Fruit fly (Drosophila melanogaster) whole organism, embryonic: Measurements from ENCODE around the gene CG34008.
A peak's percentile ranks its signal among the peaks of the same experiment; 100 is the strongest.

ENCODE experiments used
- Asciz ChIP-seq: fragments of 200-800 bp; sonication (Bioruptor generic); optimal IDR thresholded peaks from 2 replicates; lab custom pipeline; 2017; ENCODE audit warnings: missing biosample characterization, mild to moderate bottlenecking, missing genetic modification characterization, missing genetic modification reagents
- BEAF-32 ChIP-seq: fragments of 200-800 bp; sonication (Bioruptor generic); optimal IDR thresholded peaks from 3 replicates; lab custom pipeline; 2017; ENCODE audit warnings: missing biosample characterization, missing genetic modification characterization, mild to moderate bottlenecking, moderate library complexity, missing genetic modification reagents
- CG10209 ChIP-seq: fragments of 200-800 bp; sonication (Bioruptor generic); optimal IDR thresholded peaks from 3 replicates; lab custom pipeline; 2017; ENCODE audit warnings: missing biosample characterization, mild to moderate bottlenecking, missing genetic modification characterization, missing genetic modification reagents
- CG10543 ChIP-seq: fragments of 200-800 bp; sonication (Bioruptor generic); optimal IDR thresholded peaks from 3 replicates; lab custom pipeline; 2017; ENCODE audit warnings: missing biosample characterization, mild to moderate bottlenecking, missing genetic modification characterization, moderate library complexity
- CG10654 ChIP-seq: fragments of 200-800 bp; sonication (Bioruptor generic); optimal IDR thresholded peaks from 2 replicates; lab custom pipeline; 2016; ENCODE audit warnings: missing biosample characterization, missing genetic modification characterization
- CG12299 ChIP-seq: fragments of 200-800 bp; sonication (Bioruptor generic); optimal IDR thresholded peaks from 2 replicates; lab custom pipeline; 2018; ENCODE audit warnings: missing biosample characterization, mild to moderate bottlenecking, missing genetic modification characterization
- CG12769 ChIP-seq: fragments of 200-800 bp; sonication (Bioruptor generic); optimal IDR thresholded peaks from 2 replicates; lab custom pipeline; 2019; ENCODE audit warnings: missing biosample characterization, mild to moderate bottlenecking, missing genetic modification characterization, moderate library complexity
- CG14014 ChIP-seq: fragments of 200-800 bp; sonication (Bioruptor generic); IDR thresholded peaks from 2 replicates; pipeline ENCODE4 v1.3.6; 2022; ENCODE audit warnings: missing biosample characterization, missing genetic modification characterization
- CG15269 ChIP-seq: fragments of 200-800 bp; sonication (Bioruptor generic); optimal IDR thresholded peaks from 2 replicates; lab custom pipeline; 2018; ENCODE audit warnings: missing biosample characterization, mild to moderate bottlenecking, missing genetic modification characterization, moderate library complexity
- CG15479 ChIP-seq: fragments of 200-800 bp; sonication (Bioruptor generic); optimal IDR thresholded peaks from 3 replicates; lab custom pipeline; 2019; ENCODE audit warnings: missing biosample characterization, mild to moderate bottlenecking, missing genetic modification characterization, moderate library complexity
- CG1832 ChIP-seq: fragments of 200-800 bp; sonication (Bioruptor generic); optimal IDR thresholded peaks from 2 replicates; lab custom pipeline; 2017; ENCODE audit warnings: missing biosample characterization, mild to moderate bottlenecking, missing genetic modification characterization, inconsistent platforms
- CG18619 ChIP-seq: fragments of 200-800 bp; sonication (Bioruptor generic); optimal IDR thresholded peaks from 3 replicates; lab custom pipeline; 2017; ENCODE audit warnings: missing biosample characterization, mild to moderate bottlenecking, missing genetic modification characterization
- CG2199 ChIP-seq: fragments of 200-800 bp; sonication (Bioruptor generic); IDR thresholded peaks from 3 replicates; pipeline ENCODE4 v1.3.6; 2022; ENCODE audit warnings: missing biosample characterization, missing genetic modification characterization
- CG2202 ChIP-seq: fragments of 200-800 bp; sonication (Bioruptor generic); optimal IDR thresholded peaks from 2 replicates; lab custom pipeline; 2018; ENCODE audit warnings: missing biosample characterization, mild to moderate bottlenecking, missing genetic modification characterization
- CG33557 ChIP-seq: fragments of 200-800 bp; sonication (Bioruptor generic); optimal IDR thresholded peaks from 2 replicates; lab custom pipeline; 2019; ENCODE audit warnings: missing biosample characterization, mild to moderate bottlenecking, missing genetic modification characterization, moderate library complexity
- CG5953 ChIP-seq: fragments of 200-800 bp; sonication (Bioruptor generic); IDR thresholded peaks from 2 replicates; pipeline ENCODE4 v1.3.6; 2022; ENCODE audit warnings: missing biosample characterization, missing genetic modification characterization
- CG7271 ChIP-seq: fragments of 200-800 bp; sonication (Bioruptor generic); optimal IDR thresholded peaks from 2 replicates; lab custom pipeline; 2018; ENCODE audit warnings: missing biosample characterization, mild to moderate bottlenecking, missing genetic modification characterization, moderate library complexity
- Dip2 ChIP-seq: fragments of 200-800 bp; sonication (Bioruptor generic); IDR thresholded peaks from 2 replicates; pipeline ENCODE4 v1.3.6; 2022; ENCODE audit warnings: missing biosample characterization, missing genetic modification characterization
- Drgx ChIP-seq: fragments of 200-800 bp; sonication (Bioruptor generic); IDR thresholded peaks from 2 replicates; pipeline ENCODE4 v1.3.6; 2022; ENCODE audit warnings: missing biosample characterization, missing genetic modification characterization
- Gsc ChIP-seq: fragments of 200-800 bp; sonication (Bioruptor generic); IDR thresholded peaks from 2 replicates; pipeline ENCODE4 v1.3.6; 2022; ENCODE audit warnings: missing biosample characterization, missing genetic modification characterization
- H2.0 ChIP-seq: fragments of 200-800 bp; sonication (Bioruptor generic); IDR thresholded peaks from 2 replicates; pipeline ENCODE4 v1.3.6; 2022; ENCODE audit warnings: missing biosample characterization, missing genetic modification characterization
- Kr ChIP-seq: fragments of 200-800 bp; sonication (Bioruptor generic); optimal IDR thresholded peaks from 2 replicates; lab custom pipeline; 2017; ENCODE audit warnings: missing biosample characterization, mild to moderate bottlenecking, missing genetic modification characterization
- Lpt ChIP-seq: fragments of >200 bp; optimal IDR thresholded peaks from 2 replicates; lab custom pipeline; 2018; ENCODE audit warnings: missing biosample characterization, missing genetic modification characterization
- MBD-R2 ChIP-seq: fragments of 200-800 bp; sonication (Bioruptor generic); IDR thresholded peaks from 2 replicates; pipeline ENCODE4 v1.3.6; 2022; ENCODE audit warnings: missing biosample characterization, missing genetic modification characterization
- MTF-1 ChIP-seq: fragments of 200-800 bp; sonication (Bioruptor generic); optimal IDR thresholded peaks from 2 replicates; lab custom pipeline; 2018; ENCODE audit warnings: missing biosample characterization, mild to moderate bottlenecking, missing genetic modification characterization, borderline replicate concordance
- Max ChIP-seq: fragments of 200-800 bp; sonication (Bioruptor generic); optimal IDR thresholded peaks from 2 replicates; lab custom pipeline; 2016; ENCODE audit warnings: missing biosample characterization, mild to moderate bottlenecking, missing genetic modification characterization
- Oaz ChIP-seq: fragments of 200-800 bp; sonication (Bioruptor generic); IDR thresholded peaks from 2 replicates; pipeline ENCODE4 v1.3.6; 2022; ENCODE audit warnings: missing biosample characterization, missing genetic modification characterization
- Xbp1 ChIP-seq: fragments of 200-800 bp; sonication (Bioruptor generic); optimal IDR thresholded peaks from 3 replicates; lab custom pipeline; 2016; ENCODE audit warnings: missing biosample characterization, mild to moderate bottlenecking, missing genetic modification characterization
- aop ChIP-seq: fragments of 200-800 bp; sonication (Bioruptor generic); IDR thresholded peaks from 2 replicates; pipeline ENCODE4 v1.3.6; 2022; ENCODE audit warnings: missing biosample characterization, missing genetic modification characterization
- bowl ChIP-seq: fragments of 200-800 bp; sonication (Bioruptor generic); IDR thresholded peaks from 2 replicates; pipeline ENCODE4 v1.3.6; 2022; ENCODE audit warnings: missing biosample characterization, missing genetic modification characterization
- cwo ChIP-seq: fragments of 200-800 bp; sonication (Bioruptor generic); optimal IDR thresholded peaks from 3 replicates; lab custom pipeline; 2017; ENCODE audit warnings: missing biosample characterization, missing genetic modification characterization, mild to moderate bottlenecking, moderate library complexity, missing genetic modification reagents
- dati ChIP-seq: fragments of 200-800 bp; sonication (Bioruptor generic); IDR thresholded peaks from 2 replicates; pipeline ENCODE4 v1.3.6; 2022; ENCODE audit warnings: missing biosample characterization, missing genetic modification characterization
- disco-r ChIP-seq: fragments of 200-800 bp; sonication (Bioruptor generic); optimal IDR thresholded peaks from 2 replicates; lab custom pipeline; 2016; ENCODE audit warnings: missing biosample characterization, missing genetic modification characterization
- ems ChIP-seq: fragments of 200-800 bp; sonication (Bioruptor generic); optimal IDR thresholded peaks from 3 replicates; lab custom pipeline; 2016; ENCODE audit warnings: missing biosample characterization, missing genetic modification characterization
- grn ChIP-seq: fragments of 200-800 bp; sonication (Bioruptor generic); optimal IDR thresholded peaks from 3 replicates; lab custom pipeline; 2017; ENCODE audit warnings: missing biosample characterization, missing genetic modification characterization
- gt ChIP-seq: fragments of 200-800 bp; sonication (Bioruptor generic); IDR thresholded peaks from 2 replicates; pipeline ENCODE4 v1.3.6; 2022; ENCODE audit warnings: missing biosample characterization, missing genetic modification characterization
- ham ChIP-seq: fragments of 200-800 bp; sonication (Bioruptor generic); IDR thresholded peaks from 2 replicates; pipeline ENCODE4 v1.3.6; 2022; ENCODE audit warnings: missing biosample characterization, missing genetic modification characterization
- insv ChIP-seq, 2 experiments: fragments of 200-800 bp; sonication (Bioruptor generic); optimal IDR thresholded peaks; 3 replicates each; lab custom pipeline; 2016 to 2018; ENCODE audit warnings: missing biosample characterization in 2 of 2, missing genetic modification characterization in 2 of 2
- lmd ChIP-seq: fragments of 200-800 bp; sonication (Bioruptor generic); IDR thresholded peaks from 2 replicates; pipeline ENCODE4 v1.3.6; 2022; ENCODE audit warnings: missing biosample characterization, missing genetic modification characterization
- mam ChIP-seq: fragments of 200-800 bp; sonication (Bioruptor generic); optimal IDR thresholded peaks from 3 replicates; lab custom pipeline; 2016; ENCODE audit warnings: missing biosample characterization, missing genetic modification characterization
- nerfin-1 ChIP-seq: fragments of 200-800 bp; sonication (Bioruptor generic); optimal IDR thresholded peaks from 3 replicates; lab custom pipeline; 2019; ENCODE audit warnings: missing biosample characterization, mild to moderate bottlenecking, missing genetic modification characterization, moderate library complexity
- otp ChIP-seq: fragments of 200-800 bp; sonication (Bioruptor generic); IDR thresholded peaks from 3 replicates; pipeline ENCODE4, ENCODE4 v1.3.6; 2022; ENCODE audit warnings: missing biosample characterization, missing genetic modification characterization
- pzg ChIP-seq: fragments of 200-800 bp; sonication (Bioruptor generic); optimal IDR thresholded peaks from 3 replicates; lab custom pipeline; 2018; ENCODE audit warnings: missing biosample characterization, mild to moderate bottlenecking, missing genetic modification characterization, moderate library complexity
- schlank ChIP-seq: fragments of 200-800 bp; sonication (Bioruptor generic); optimal IDR thresholded peaks from 2 replicates; lab custom pipeline; 2018; ENCODE audit warnings: missing biosample characterization, mild to moderate bottlenecking, missing genetic modification characterization
- sima ChIP-seq: fragments of 200-800 bp; sonication (Bioruptor generic); optimal IDR thresholded peaks from 2 replicates; lab custom pipeline; 2016; ENCODE audit warnings: missing biosample characterization, missing genetic modification characterization
- tgo ChIP-seq: fragments of 200-800 bp; sonication (Bioruptor generic); IDR thresholded peaks from 3 replicates; pipeline ENCODE4 v1.3.6; 2022; ENCODE audit warnings: missing biosample characterization, missing genetic modification characterization
- vvl ChIP-seq: fragments of 200-800 bp; sonication (Bioruptor generic); IDR thresholded peaks from 2 replicates; pipeline ENCODE4 v1.3.6; 2022; ENCODE audit warnings: missing biosample characterization, missing genetic modification characterization

The CG34008 gene

DNA sequence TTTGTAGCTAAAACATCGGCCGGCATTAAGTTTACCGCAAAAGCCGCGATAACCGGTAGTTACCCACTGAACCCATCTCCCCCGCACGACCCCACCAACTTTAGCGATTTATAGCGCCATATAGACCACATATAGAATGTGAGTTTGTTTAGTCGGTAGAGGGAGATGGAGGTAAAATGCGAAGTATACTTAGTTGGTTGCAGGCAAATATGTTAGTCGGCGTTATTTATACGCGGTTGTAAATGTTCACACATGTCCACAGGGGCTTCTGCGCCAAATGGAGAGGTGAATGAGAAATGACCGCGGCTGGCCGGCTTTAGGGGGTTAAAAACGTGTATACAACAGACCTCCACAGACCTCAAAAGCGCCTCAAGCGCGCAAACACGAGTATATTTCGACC is 35.6 kb downstream of the CG34008 start (continued):
- TF ChIP-seq Kr (GFP tag; lab: Kevin White, UChicago) (no peak), pzg (GFP tag; lab: Kevin White, UChicago) (no peak), tgo (GFP tag; lab: Robert Waterston, UW) (no peak), BEAF-32 (GFP tag; lab: Kevin White, UChicago) (no peak), CG2202 (tag; lab: Kevin White, UChicago) (no peak), CG18619 (GFP tag; lab: Kevin White, UChicago) (no peak), vvl (GFP tag; lab: Robert Waterston, UW) (0 out of 2 replicates have a peak, but pooled peaks have one; percentile 51), CG10654 (GFP tag; lab: Kevin White, UChicago) (no peak), mam (no peak), cwo (GFP tag; lab: Kevin White, UChicago) (peak; percentile 14), CG12769 (tag; lab: Kevin White, UChicago) (peak; percentile 18), Oaz (GFP tag; lab: Robert Waterston, UW) (no peak), nerfin-1 (tag; lab: Kevin White, UChicago) (no peak), lmd (GFP tag; lab: Robert Waterston, UW) (0 out of 2 replicates have a peak, but pooled peaks have one; percentile 4), CG15269 (tag; lab: Kevin White, UChicago) (no peak), schlank (tag; lab: Kevin White, UChicago) (peak; percentile 20), Dip2 (GFP tag; lab: Robert Waterston, UW) (no peak), Max (GFP tag; lab: Kevin White, UChicago) (no peak)

DNA sequence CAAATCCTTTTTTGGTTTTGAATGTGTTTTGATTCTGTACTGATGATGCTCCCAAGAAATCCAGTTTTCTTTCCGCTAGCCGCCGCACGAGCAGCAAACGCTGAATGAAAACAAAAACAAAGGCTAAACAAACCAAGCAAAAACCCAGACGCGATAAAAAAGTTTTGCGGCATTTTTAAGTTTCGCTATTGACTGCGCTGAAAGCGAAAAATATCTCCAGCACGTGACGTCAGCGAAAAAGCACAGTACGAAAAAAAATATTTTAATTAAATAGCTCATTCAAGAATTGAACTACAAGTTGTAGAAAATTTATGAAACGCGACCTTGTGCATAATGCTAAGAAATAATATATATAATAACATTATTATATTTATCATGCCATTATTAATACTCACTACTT is 36.4 kb downstream of the CG34008 start:
- TF ChIP-seq CG1832, result no peak
- TF ChIP-seq Drgx (GFP tag; lab: Robert Waterston, UW), result 0 out of 2 replicates have a peak, but pooled peaks have one; percentile 8

DNA sequence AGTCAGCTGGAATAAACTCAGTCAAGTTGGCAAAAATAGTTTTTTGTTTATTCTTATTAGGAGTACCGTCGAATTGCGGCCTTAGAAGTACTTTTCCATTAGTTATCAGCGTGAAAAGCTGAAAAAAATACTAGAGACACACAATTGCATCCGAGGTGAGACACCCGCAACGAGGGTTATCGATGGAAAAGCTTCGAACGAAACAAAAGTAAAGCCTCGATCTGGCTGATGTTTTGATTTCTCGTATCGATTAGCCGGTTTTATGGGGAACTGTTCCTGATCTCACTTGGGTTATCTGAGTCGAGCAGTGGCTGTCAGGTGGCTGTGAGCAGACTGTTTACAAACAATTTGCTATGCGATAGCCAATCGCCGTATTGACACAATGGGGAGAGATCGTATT is 37.6 kb downstream of the CG34008 start:
- TF ChIP-seq disco-r (GFP tag; lab: Kevin White, UChicago) (no peak), Lpt (GFP tag; lab: Kevin White, UChicago) (no peak), otp (GFP tag; lab: Robert Waterston, UW) (no peak), dati (GFP tag; lab: Robert Waterston, UW) (no peak), grn (GFP tag; lab: Kevin White, UChicago) (peak; percentile 28), CG10209 (GFP tag; lab: Kevin White, UChicago) (no peak), CG33557 (GFP tag; lab: Kevin White, UChicago) (no peak), MBD-R2 (GFP tag; lab: Robert Waterston, UW) (no peak), insv (GFP tag; optimal IDR thresholded peaks at IDR 0.05; lab: Kevin White, UChicago) (peak in 1 of 2 experiments; percentile 66), ems (no peak), H2.0 (GFP tag; lab: Robert Waterston, UW) (no peak)

DNA sequence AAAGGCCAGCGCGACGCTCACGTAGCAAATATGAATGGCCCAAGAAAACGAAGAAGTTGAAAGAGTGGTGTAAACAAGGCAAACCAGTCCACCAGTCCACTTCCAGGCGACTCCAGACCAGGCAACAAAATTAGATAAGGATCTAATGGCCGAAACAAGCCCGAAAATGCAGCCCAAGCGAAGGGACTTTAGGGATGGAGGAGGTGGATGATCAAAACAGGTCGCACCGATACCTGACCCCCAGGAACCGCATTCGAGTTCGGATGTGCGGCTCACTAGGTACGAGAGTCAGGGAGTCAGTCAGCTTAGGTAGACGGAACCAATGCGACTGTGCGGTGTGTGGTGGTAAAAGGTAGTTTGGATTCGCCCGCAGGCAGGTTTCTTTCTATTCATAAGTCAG is 38.1 kb downstream of the CG34008 start:
- no peak for TF ChIP-seq MBD-R2 (GFP tag; lab: Robert Waterston, UW)
- no peak for TF ChIP-seq CG12299 (tag; lab: Kevin White, UChicago)
- no peak for TF ChIP-seq BEAF-32 (GFP tag; lab: Kevin White, UChicago)
- no peak for TF ChIP-seq Gsc
- TF ChIP-seq MTF-1 (GFP tag; lab: Kevin White, UChicago), result no peak
- TF ChIP-seq CG5953 (GFP tag; lab: Robert Waterston, UW), result no peak
- no peak; the same call in 1 of the 2 replicates for TF ChIP-seq aop (GFP tag; lab: Robert Waterston, UW)
- no peak for TF ChIP-seq gt (GFP tag; lab: Robert Waterston, UW)
- TF ChIP-seq sima (GFP tag; lab: Kevin White, UChicago), result no peak
- no peak for TF ChIP-seq ham
- no peak for TF ChIP-seq bowl (GFP tag; lab: Robert Waterston, UW)
- TF ChIP-seq Asciz (GFP tag; lab: Kevin White, UChicago), result no peak
- TF ChIP-seq CG2199 (GFP tag; lab: Robert Waterston, UW), result peak; percentile 54; the same call in 1 of the 3 replicates
- no peak for TF ChIP-seq Xbp1
- TF ChIP-seq CG7271 (tag; lab: Kevin White, UChicago), result no peak
- no peak for TF ChIP-seq CG10543 (GFP tag; lab: Kevin White, UChicago)
- no peak for TF ChIP-seq CG14014 (GFP tag; lab: Robert Waterston, UW)
- TF ChIP-seq CG15479 (GFP tag; lab: Kevin White, UChicago), result peak; percentile 3
